Worm (Caenorhabditis elegans) whole organism, L4 larva: ENCODE measurements around the gene Y60C6A.1.

ENCODE experiments used
- pha-4 ChIP-seq, 2 experiments: fragments of 150-350 bp in 1 of 2; fragments of 200-800 bp in 1 of 2; sonication (Bioruptor generic) in 1 of 2; IDR thresholded peaks in 1 of 2; optimal IDR thresholded peaks in 1 of 2; 2 replicates each; pipeline versions ENCODE4 v1.3.6 to Lab custom; 2014 to 2022; ENCODE audit warnings: missing genetic modification characterization in 2 of 2, missing genetic modification reagents in 2 of 2, missing biosample characterization in 1 of 2, missing compliant biosample characterization in 1 of 2
- zfp-3 ChIP-seq: fragments of 200-800 bp; sonication (Bioruptor generic); conservative IDR thresholded peaks from 2 replicates; pipeline ENCODE4 v1.3.6; 2022; ENCODE audit warnings: missing genetic modification reagents, missing genetic modification characterization, missing compliant biosample characterization

- TF ChIP-seq pha-4 (GFP tag; IDR thresholded peaks at IDR 0.05; lab: Robert Waterston, UW) (no peak), pha-4 (tag; optimal IDR thresholded peaks at IDR 0.05; lab: Kevin White, UChicago) (no peak), zfp-3 (GFP tag; lab: Robert Waterston, UW) (no peak)
Measured at ce11 chrV:4733952-4734351, 49.5 kb upstream of the Y60C6A.1 start.
